Worm (Caenorhabditis elegans) whole organism, early embryonic: ENCODE data around the gene Y40B10A.11.
"Not testable (repeated sequence)": the region's sequence is repeated elsewhere in the genome, so short reads cannot be mapped to it uniquely, and the experiment has no call there.

Source experiments
- B0310.2 ChIP-seq: sonication (generic microtip); optimal IDR thresholded peaks from 2 replicates; lab custom pipeline; 2016; ENCODE audit warnings: mild to moderate bottlenecking, missing genetic modification characterization, missing compliant biosample characterization
- F13C5.2 ChIP-seq: sonication (generic microtip); optimal IDR thresholded peaks from 2 replicates; lab custom pipeline; 2017; ENCODE audit warnings: mild to moderate bottlenecking, missing genetic modification characterization, inconsistent platforms, missing compliant biosample characterization
- aly-1 ChIP-seq: sonication (generic microtip); optimal IDR thresholded peaks from 2 replicates; lab custom pipeline; 2016; ENCODE audit warnings: missing genetic modification characterization, missing compliant biosample characterization
- ama-1 ChIP-seq: fragments of 150-350 bp; optimal IDR thresholded peaks from 2 replicates; lab custom pipeline; 2014
- ceh-13 ChIP-seq: fragments of 200-800 bp; sonication (Bioruptor generic); optimal IDR thresholded peaks from 2 replicates; lab custom pipeline; 2018; ENCODE audit warnings: mild to moderate bottlenecking, missing genetic modification characterization, missing compliant biosample characterization
- ceh-36 ChIP-seq: sonication (generic microtip); optimal IDR thresholded peaks from 2 replicates; lab custom pipeline; 2016; ENCODE audit warnings: missing genetic modification characterization, inconsistent platforms, missing compliant biosample characterization
- ets-7 ChIP-seq: sonication (generic microtip); optimal IDR thresholded peaks from 2 replicates; lab custom pipeline; 2016; ENCODE audit warnings: missing genotype, missing genetic modification characterization, missing compliant biosample characterization
- flt-1 ChIP-seq: fragments of 200-800 bp; sonication (Bioruptor generic); IDR thresholded peaks from 2 replicates; pipeline ENCODE4 v1.3.6; 2022; ENCODE audit warnings: missing genetic modification characterization, missing compliant biosample characterization
- hmbx-1 ChIP-seq: sonication (generic microtip); optimal IDR thresholded peaks from 2 replicates; lab custom pipeline; 2016; ENCODE audit warnings: mild to moderate bottlenecking, missing genetic modification characterization, missing compliant biosample characterization
- hmg-4 ChIP-seq: fragments of 200-800 bp; sonication (Bioruptor generic); optimal IDR thresholded peaks from 2 replicates; lab custom pipeline; 2018; ENCODE audit warnings: mild to moderate bottlenecking, missing genetic modification characterization, missing compliant biosample characterization
- hnd-1 ChIP-seq: sonication (generic microtip); optimal IDR thresholded peaks from 2 replicates; lab custom pipeline; 2016; ENCODE audit warnings: missing genetic modification characterization, missing compliant biosample characterization
- pes-1 ChIP-seq: fragments of 200-800 bp; sonication (Bioruptor generic); IDR thresholded peaks from 2 replicates; pipeline ENCODE4 v1.3.6; 2022; ENCODE audit warnings: missing genetic modification reagents, missing genetic modification characterization, missing compliant biosample characterization
- scrt-1 ChIP-seq: fragments of 200-800 bp; sonication (Bioruptor generic); IDR thresholded peaks from 2 replicates; pipeline ENCODE4 v1.3.6; 2022; ENCODE audit warnings: missing genetic modification characterization, missing compliant biosample characterization
- sea-1 ChIP-seq: fragments of 200-800 bp; sonication (Bioruptor generic); conservative IDR thresholded peaks from 2 replicates; pipeline ENCODE4 v1.3.6; 2022; ENCODE audit warnings: missing genetic modification characterization, missing compliant biosample characterization
- tbx-11 ChIP-seq: fragments of 200-800 bp; sonication (Bioruptor generic); IDR thresholded peaks from 2 replicates; pipeline ENCODE4 v1.3.6; 2022; ENCODE audit warnings: missing genetic modification characterization, missing compliant biosample characterization
- tbx-37 ChIP-seq: fragments of 200-800 bp; sonication (Bioruptor generic); conservative IDR thresholded peaks from 2 replicates; pipeline ENCODE4 v1.3.6; 2022; ENCODE audit warnings: missing genetic modification reagents, missing genetic modification characterization, missing compliant biosample characterization
- tra-4 ChIP-seq: sonication (generic microtip); optimal IDR thresholded peaks from 2 replicates; lab custom pipeline; 2017; ENCODE audit warnings: missing genetic modification characterization, missing compliant biosample characterization

Y40B10A.11 gene

DNA sequence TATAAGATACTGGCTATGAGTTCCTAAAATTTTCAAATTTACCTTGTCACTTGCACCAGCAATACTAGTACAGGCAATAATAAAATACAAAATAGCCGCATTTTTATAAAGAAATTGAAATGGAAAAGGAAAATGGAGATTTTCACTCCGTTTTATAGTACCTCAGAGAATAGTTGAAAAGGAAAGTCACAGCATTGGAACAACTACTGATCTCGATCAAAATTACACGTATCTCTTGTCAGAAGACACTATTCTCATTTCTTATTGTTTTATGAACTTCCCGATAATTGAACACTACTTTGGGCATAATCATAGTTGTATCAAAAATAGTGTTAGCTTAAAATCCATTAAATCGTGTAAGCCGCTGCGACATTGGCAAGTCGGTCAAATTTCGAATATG, at the start of gene Y40B10A.11:
Gene Y40B10A.11 (minus strand): TSS at position 101 of the 400 bp plus-strand sequence.
- no peak for TF ChIP-seq hnd-1 (tag; lab: Kevin White, UChicago)

DNA sequence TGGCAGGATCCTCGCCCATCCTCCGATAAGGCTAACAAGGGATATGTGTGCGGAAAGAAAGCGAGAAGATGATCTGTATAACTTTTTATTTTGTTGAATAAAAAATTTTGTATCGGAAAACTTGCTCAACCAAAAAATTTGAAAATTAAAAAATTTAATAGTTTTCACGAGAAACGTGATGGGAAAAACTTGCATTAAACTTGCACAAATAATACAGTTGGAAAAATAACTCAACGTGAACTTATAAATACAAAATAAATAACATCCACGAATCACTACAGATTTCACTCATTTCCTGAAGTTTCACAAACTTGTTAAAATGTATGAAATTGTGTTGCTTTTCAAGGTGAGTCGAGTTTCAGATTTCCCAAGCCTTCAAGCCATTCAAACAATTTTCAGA, 47.6 kb upstream of the Y40B10A.11 start, which contains the start of gene F36F12.7:
Gene F36F12.7 (plus strand): TSS at position 301 of the 400 bp plus-strand sequence.
- TF ChIP-seq B0310.2 (tag; lab: Kevin White, UChicago) = no peak
- TF ChIP-seq pes-1 = no peak
- no peak for TF ChIP-seq tbx-11
- no peak for TF ChIP-seq hmg-4 (GFP tag; lab: Kevin White, UChicago)
- TF ChIP-seq F13C5.2 = no peak
- TF ChIP-seq hmbx-1 = no peak

DNA sequence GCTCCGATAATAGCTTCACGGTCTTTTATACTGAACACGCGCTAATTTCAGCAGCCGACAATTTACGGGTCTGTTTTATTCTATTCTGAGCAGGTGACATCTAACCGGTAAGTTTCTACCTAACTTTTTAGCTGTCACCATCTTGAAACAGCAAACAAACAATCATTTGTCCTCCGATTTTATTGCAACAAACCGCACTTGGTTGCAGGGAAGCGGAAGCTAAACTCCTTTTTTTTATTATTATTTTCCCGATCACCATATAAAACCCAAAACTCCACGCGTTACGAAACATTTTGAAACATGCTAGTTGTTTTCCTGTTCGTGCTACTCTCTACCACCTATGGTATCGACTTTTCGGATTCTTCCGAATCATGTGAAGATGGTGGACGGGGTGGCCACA, 46.2 kb upstream of the Y40B10A.11 start, which contains the start of gene clec-208:
Gene clec-208 (plus strand): TSS at position 301 of the 400 bp plus-strand sequence.
- no peak for TF ChIP-seq sea-1 (GFP tag; lab: Robert Waterston, UW)
- no peak for TF ChIP-seq ceh-36 (tag; lab: Kevin White, UChicago)
- no peak for TF ChIP-seq B0310.2 (tag; lab: Kevin White, UChicago)

DNA sequence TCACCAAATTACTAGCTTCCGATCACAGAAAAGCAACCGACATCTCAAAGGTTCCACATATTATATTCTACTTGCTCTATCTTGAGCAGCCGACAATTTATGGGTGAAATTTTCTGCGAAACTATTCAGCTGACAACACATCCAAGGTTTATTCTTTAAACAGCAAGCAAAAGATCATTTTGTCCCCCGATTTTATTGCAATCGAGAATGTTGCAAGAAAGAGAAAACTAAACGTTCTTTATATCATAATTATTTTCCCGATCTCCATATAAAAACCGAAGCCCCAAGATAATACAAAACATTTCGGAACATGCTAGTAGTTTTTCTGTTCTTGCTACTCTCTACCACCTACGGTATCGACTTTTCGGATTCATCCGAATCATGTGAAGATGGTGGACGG, 44.4 kb upstream of the Y40B10A.11 start, which contains the start of gene clec-207:
Gene clec-207 (plus strand): TSS at position 301 of the 400 bp plus-strand sequence.
- TF ChIP-seq ceh-13 (GFP tag; lab: Kevin White, UChicago) = no peak
- TF ChIP-seq ama-1 = no peak
- no peak for TF ChIP-seq tbx-37 (GFP tag; lab: Robert Waterston, UW)
- no peak for TF ChIP-seq hmg-4 (GFP tag; lab: Kevin White, UChicago)

DNA sequence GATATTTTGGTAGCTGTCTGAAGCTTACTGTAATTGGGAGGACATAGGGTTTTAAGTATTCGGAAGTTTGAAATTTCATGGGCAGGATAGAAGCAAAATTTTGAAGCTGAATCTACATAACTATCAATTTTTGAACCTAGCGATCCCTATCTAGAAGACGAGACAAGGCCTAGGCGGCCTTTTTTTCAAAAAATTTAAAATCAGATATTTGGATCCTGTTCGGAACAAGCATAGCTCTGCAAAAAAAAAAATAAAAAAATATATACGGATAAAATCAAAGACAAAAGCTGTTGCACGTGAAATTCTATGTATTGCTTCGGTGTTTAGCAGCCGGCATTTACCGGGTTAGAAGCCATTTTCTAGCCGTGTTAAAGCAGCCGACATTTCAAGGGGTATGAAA, 43.8 kb upstream of the Y40B10A.11 start, which contains the start of gene F36F12.2:
Gene F36F12.2 (minus strand): TSS at position 101 of the 400 bp plus-strand sequence.
- TF ChIP-seq F13C5.2 = no peak
- TF ChIP-seq ceh-13 (GFP tag; lab: Kevin White, UChicago) = no peak
- TF ChIP-seq tbx-11 = no peak
- no peak for TF ChIP-seq ets-7 (tag; lab: Kevin White, UChicago)
- TF ChIP-seq flt-1 (GFP tag; lab: Robert Waterston, UW) = no peak
- no peak for TF ChIP-seq sea-1 (GFP tag; lab: Robert Waterston, UW)
- TF ChIP-seq aly-1 (tag; lab: Kevin White, UChicago) = no peak
- no peak for TF ChIP-seq hmbx-1
- no peak for TF ChIP-seq ceh-36 (tag; lab: Kevin White, UChicago)
- no peak for TF ChIP-seq hnd-1 (tag; lab: Kevin White, UChicago)
- no peak for TF ChIP-seq scrt-1 (GFP tag; lab: Robert Waterston, UW)
- TF ChIP-seq tra-4 = no peak
- no peak for TF ChIP-seq tbx-37 (GFP tag; lab: Robert Waterston, UW)
- no peak for TF ChIP-seq B0310.2 (tag; lab: Kevin White, UChicago)
- TF ChIP-seq hmg-4 (GFP tag; lab: Kevin White, UChicago) = no peak
- no peak for TF ChIP-seq ama-1
- no peak for TF ChIP-seq pes-1

DNA sequence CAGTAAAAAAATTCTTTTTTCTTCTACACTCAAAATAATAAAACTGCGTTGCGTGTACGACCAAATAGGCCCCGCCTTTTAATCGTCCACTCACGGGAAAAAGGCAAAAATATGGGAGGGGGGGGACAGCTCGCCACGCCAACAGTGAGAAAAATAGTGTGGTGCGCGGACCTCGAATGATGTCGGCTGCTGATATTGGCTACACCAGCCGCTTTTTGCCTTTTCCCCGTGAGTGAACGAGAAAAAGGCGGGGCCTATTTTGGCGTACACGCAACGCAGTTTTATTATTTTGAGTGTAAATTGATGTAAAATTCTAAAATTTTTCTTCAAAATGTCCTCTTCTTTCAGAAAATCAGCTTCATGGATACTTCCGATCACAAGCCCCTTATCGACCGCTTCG, 38.9 kb upstream of the Y40B10A.11 start, which contains the start of gene ztf-28:
Gene ztf-28 (plus strand): TSS at position 349 of the 400 bp plus-strand sequence.
- not testable (repeated sequence) for TF ChIP-seq scrt-1 (GFP tag; lab: Robert Waterston, UW); ama-1; B0310.2 (tag; lab: Kevin White, UChicago)

DNA sequence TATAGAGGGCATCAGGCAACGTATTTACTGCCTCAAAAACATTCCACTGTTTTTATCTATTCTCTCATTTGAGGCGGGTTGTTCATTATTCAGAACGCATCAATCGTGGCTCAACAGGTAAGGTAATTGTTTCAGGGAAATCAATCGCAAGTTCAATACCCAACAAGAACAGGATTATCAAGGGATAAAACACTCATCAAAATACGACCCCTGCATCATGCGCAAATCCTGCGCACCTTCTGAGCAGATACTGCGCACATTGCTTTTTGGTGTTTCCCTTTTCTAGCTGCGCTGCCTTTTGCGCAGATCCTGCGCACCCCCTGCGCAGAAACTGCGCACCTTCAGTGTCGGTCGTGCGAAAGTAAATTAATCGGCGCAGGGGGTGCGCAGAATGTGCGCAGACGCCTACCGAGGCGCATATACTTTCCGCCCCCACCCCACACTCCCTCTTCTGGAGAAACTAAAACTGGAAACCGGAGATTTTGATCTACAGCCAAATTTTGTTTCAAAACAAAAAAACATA, 34.4 kb upstream of the Y40B10A.11 start, which contains the start of gene F36F12.3:
Gene F36F12.3 (plus strand): TSS at position 51 of the 523 bp plus-strand sequence.
- 0 out of 2 replicates have a peak, but pooled peaks have one; percentile 11 for TF ChIP-seq scrt-1 (GFP tag; lab: Robert Waterston, UW)

DNA sequence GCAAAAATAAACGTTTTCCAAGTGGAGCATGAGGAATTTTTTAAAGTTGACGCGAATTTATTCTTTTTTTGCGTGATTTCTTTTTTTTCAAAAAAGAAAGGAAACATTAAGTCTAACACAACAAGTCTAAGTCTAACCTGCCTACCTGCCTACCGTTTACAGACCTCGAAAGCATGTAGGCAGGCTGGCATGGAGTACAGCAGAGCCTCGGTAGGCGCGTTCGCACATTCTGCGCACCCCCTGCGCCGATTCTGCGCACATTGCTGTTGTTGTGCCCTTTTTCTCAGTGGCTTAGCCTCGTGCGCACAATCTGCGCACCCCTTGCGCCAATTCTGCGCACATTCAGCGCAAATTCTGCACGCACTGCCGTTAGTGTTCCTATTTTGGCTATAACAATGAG, 32.5 kb upstream of the Y40B10A.11 start:
- TF ChIP-seq ceh-36 (tag; lab: Kevin White, UChicago) (no peak), tbx-11 (no peak), aly-1 (tag; lab: Kevin White, UChicago) (no peak), sea-1 (GFP tag; lab: Robert Waterston, UW) (no peak), tbx-37 (GFP tag; lab: Robert Waterston, UW) (no peak), ama-1 (no peak)

DNA sequence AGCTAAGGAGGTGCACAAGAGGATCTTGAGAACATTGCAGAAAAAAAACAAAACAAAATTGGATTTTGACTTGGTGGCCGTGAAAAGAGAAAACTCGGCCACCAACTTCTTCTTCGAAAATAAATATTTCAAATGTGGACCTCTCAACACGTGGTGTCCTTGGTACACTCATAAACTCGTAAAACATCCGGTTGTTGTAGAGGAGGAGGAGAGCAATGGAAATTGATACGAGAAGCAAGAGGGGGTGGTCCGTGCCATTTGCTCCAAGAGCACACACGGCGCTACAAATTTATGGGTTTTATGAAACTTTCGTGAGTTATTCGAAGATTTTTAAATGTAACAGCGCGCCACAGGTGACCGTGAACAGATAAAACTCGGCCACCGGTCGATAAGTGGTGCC, 30.5 kb upstream of the Y40B10A.11 start:
- TF ChIP-seq flt-1 (GFP tag; lab: Robert Waterston, UW) = no peak

DNA sequence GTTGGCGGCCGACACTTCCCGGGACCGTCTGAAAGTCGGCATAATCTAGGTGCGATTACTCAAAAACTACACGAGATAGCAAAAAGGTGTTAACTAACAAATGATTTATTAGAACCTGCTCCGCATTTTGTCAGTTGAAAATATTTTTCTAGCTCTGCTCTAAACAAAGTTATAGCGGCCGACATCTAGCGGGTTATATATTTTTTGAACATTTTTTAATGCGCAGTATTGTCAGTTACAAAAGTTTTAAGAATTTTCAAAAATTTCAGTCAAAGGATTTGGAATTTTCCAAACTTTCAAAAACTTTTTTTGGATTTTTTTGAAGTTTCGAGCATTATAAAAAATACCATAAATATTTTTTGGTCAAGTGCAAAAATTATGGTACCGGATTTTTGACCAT, 29.9 kb upstream of the Y40B10A.11 start:
- TF ChIP-seq flt-1 (GFP tag; lab: Robert Waterston, UW) (no peak), hmg-4 (GFP tag; lab: Kevin White, UChicago) (no peak), tbx-11 (no peak), B0310.2 (tag; lab: Kevin White, UChicago) (no peak), F13C5.2 (no peak), pes-1 (no peak), ceh-13 (GFP tag; lab: Kevin White, UChicago) (no peak), aly-1 (tag; lab: Kevin White, UChicago) (no peak), hmbx-1 (no peak), ama-1 (no peak), tbx-37 (GFP tag; lab: Robert Waterston, UW) (no peak), sea-1 (GFP tag; lab: Robert Waterston, UW) (no peak), scrt-1 (GFP tag; lab: Robert Waterston, UW) (no peak), hnd-1 (tag; lab: Kevin White, UChicago) (no peak), ets-7 (tag; lab: Kevin White, UChicago) (no peak), ceh-36 (tag; lab: Kevin White, UChicago) (no peak)
